Fruit fly (Drosophila melanogaster): ENCODE data around the gene S.

The S gene

dm6 chr2L:1123078-1123818, 45.6 kb upstream of the S start (continued):
- TF ChIP-seq CG5245 (GFP tag; optimal IDR thresholded peaks at IDR 0.05) = peak; percentile 21
- no peak for TF ChIP-seq jumu (GFP tag; optimal IDR thresholded peaks at IDR 0.05)
- TF ChIP-seq CG8290 (GFP tag; optimal IDR thresholded peaks at IDR 0.05) = no peak
- TF ChIP-seq CG8290 (tag; optimal IDR thresholded peaks at IDR 0.05) = peak in 1 of 2 experiments; percentile 53
- TF ChIP-seq Dek (tag; optimal IDR thresholded peaks at IDR 0.05) = no peak
- no peak for TF ChIP-seq CG3995 (GFP tag; optimal IDR thresholded peaks at IDR 0.05)
- no peak for TF ChIP-seq row (GFP tag; IDR thresholded peaks at IDR 0.05)
- no peak for TF ChIP-seq HLH3B (GFP tag; IDR thresholded peaks at IDR 0.05)
- TF ChIP-seq fd64A (GFP tag; optimal IDR thresholded peaks at IDR 0.05) = peak; percentile 57
- TF ChIP-seq pan (optimal IDR thresholded peaks at IDR 0.05) = no peak
- TF ChIP-seq pan (GFP tag; optimal IDR thresholded peaks at IDR 0.05 in 1 of 2, IDR thresholded peaks at IDR 0.05 in 1 of 2) = no peak
- TF ChIP-seq so (GFP tag; IDR thresholded peaks at IDR 0.05) = no peak
- TF ChIP-seq Fer2 (tag; optimal IDR thresholded peaks at IDR 0.05) = no peak
- no peak for TF ChIP-seq E2f1 (GFP tag; IDR thresholded peaks at IDR 0.05)
- TF ChIP-seq Xbp1 (GFP tag; optimal IDR thresholded peaks at IDR 0.05) = no peak
- no peak for TF ChIP-seq yki (optimal IDR thresholded peaks at IDR 0.05)
- peak; percentile 19 for TF ChIP-seq caup (GFP tag; optimal IDR thresholded peaks at IDR 0.05; ENCODE audit: severe bottlenecking)
- no peak for TF ChIP-seq CG6175 (GFP tag; IDR thresholded peaks at IDR 0.05)
- peak; percentile 43 for TF ChIP-seq trem (tag; optimal IDR thresholded peaks at IDR 0.05)
- TF ChIP-seq Asciz (GFP tag; optimal IDR thresholded peaks at IDR 0.05) = peak; percentile 75
- TF ChIP-seq CG7357 (GFP tag; IDR thresholded peaks at IDR 0.05) = no peak
- TF ChIP-seq gt (GFP tag; IDR thresholded peaks at IDR 0.05) = no peak
- TF ChIP-seq mam (GFP tag; optimal IDR thresholded peaks at IDR 0.05) = no peak
- no peak for TF ChIP-seq Ssrp (tag; optimal IDR thresholded peaks at IDR 0.05)
- peak; percentile 27 for TF ChIP-seq CG8281 (tag; optimal IDR thresholded peaks at IDR 0.05)
- no peak for TF ChIP-seq fu2 (GFP tag; optimal IDR thresholded peaks at IDR 0.05)
- no peak for TF ChIP-seq CG7786 (GFP tag; optimal IDR thresholded peaks at IDR 0.05)
- TF ChIP-seq crol (GFP tag; IDR thresholded peaks at IDR 0.05) = no peak
- TF ChIP-seq CG12219 (GFP tag; optimal IDR thresholded peaks at IDR 0.05) = peak; percentile 5
- TF ChIP-seq MTF-1 (GFP tag; optimal IDR thresholded peaks at IDR 0.05; ENCODE audit: borderline replicate concordance) = peak; percentile 66
- TF ChIP-seq gfzf (GFP tag; optimal IDR thresholded peaks at IDR 0.05) = no peak
- TF ChIP-seq Dad (GFP tag; optimal IDR thresholded peaks at IDR 0.05) = no peak
- no peak for TF ChIP-seq CG9609 (GFP tag; optimal IDR thresholded peaks at IDR 0.05)
- TF ChIP-seq nerfin-1 (tag; optimal IDR thresholded peaks at IDR 0.05) = peak; percentile 68
- TF ChIP-seq CG6254 (GFP tag; optimal IDR thresholded peaks at IDR 0.05) = peak; percentile 61
- peak; percentile 84 for TF ChIP-seq dmrt11E (tag; optimal IDR thresholded peaks at IDR 0.05)
- TF ChIP-seq CG33557 (GFP tag; optimal IDR thresholded peaks at IDR 0.05) = peak; percentile 83
- TF ChIP-seq Tbp (GFP tag; optimal IDR thresholded peaks at IDR 0.05) = no peak
- no peak for TF ChIP-seq CG34224 (GFP tag; IDR thresholded peaks at IDR 0.05; ENCODE audit: partially characterized antibody)
- TF ChIP-seq sens (GFP tag) = peak; percentile 88
- TF ChIP-seq peb (GFP tag; IDR thresholded peaks at IDR 0.05) = peak; percentile 30; the same call in 1 of the 2 replicates
- no peak for TF ChIP-seq ftz-f1 (GFP tag; optimal IDR thresholded peaks at IDR 0.05)
- peak; percentile 10 for TF ChIP-seq sd (tag; optimal IDR thresholded peaks at IDR 0.05)
- TF ChIP-seq ase (GFP tag; IDR thresholded peaks at IDR 0.05) = no peak
- no peak for TF ChIP-seq CG30403 (GFP tag; optimal IDR thresholded peaks at IDR 0.05)
- peak; percentile 22 for TF ChIP-seq abd-A (tag; optimal IDR thresholded peaks at IDR 0.05)
- no peak for TF ChIP-seq HHEX (GFP tag; optimal IDR thresholded peaks at IDR 0.05)
- no peak for TF ChIP-seq Ets65A (GFP tag)
- no peak for TF ChIP-seq CG8089 (GFP tag; optimal IDR thresholded peaks at IDR 0.05)
- TF ChIP-seq ash1 (GFP tag; optimal IDR thresholded peaks at IDR 0.05) = no peak
- TF ChIP-seq CG32767 (GFP tag; IDR thresholded peaks at IDR 0.05) = no peak
